Fruit fly (Drosophila melanogaster) whole organism: ENCODE results near the gene CG5254.

ENCODE experiments used
- CG8478 ChIP-seq: fragments of >200 bp; optimal IDR thresholded peaks from 2 replicates; lab custom pipeline; 2018; ENCODE audit warnings: inconsistent platforms
- Dll ChIP-seq: fragments of >200 bp; optimal IDR thresholded peaks from 2 replicates; lab custom pipeline; 2017
- EcR ChIP-seq, 2 experiments: fragments of >200 bp; optimal IDR thresholded peaks; 2 replicates each; lab custom pipeline; 2017; ENCODE audit warnings: missing biosample characterization in 2 of 2, missing genetic modification characterization in 2 of 2, missing genetic modification reagents in 2 of 2
- pan ChIP-seq: fragments of >200 bp; optimal IDR thresholded peaks from 2 replicates; lab custom pipeline; 2017
- psq ChIP-seq: fragments of >200 bp; optimal IDR thresholded peaks from 2 replicates; lab custom pipeline; 2017
- usp ChIP-seq: fragments of >200 bp; optimal IDR thresholded peaks from 2 replicates; lab custom pipeline; 2017; ENCODE audit warnings: missing biosample characterization, missing genetic modification characterization, mixed read lengths

The CG5254 gene

dm6 chrX:775184-775583, 25.0 kb downstream of the CG5254 start:
- TF ChIP-seq pan (lab: Kevin White, UChicago) (no peak), CG8478 (lab: Kevin White, UChicago) (no peak), usp (no peak)

DNA sequence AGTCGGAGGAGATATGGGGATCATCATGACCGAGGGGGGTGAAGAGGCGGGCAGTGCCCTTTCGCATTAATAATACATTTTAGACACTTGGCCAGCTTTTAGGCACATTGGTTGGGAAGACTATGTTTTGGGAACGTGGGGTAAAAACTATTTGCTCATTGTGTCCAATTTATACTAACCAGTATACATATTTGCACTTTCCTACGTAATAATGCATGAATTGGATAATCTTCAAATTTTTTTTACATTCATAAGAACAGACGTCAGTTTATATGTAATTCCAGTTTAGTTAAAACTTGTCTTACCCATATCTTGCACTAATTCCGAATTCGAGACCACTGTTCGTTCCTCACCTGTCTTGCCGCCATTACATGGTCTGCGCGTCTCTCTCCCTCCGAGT, 29.2 kb downstream of the CG5254 start:
- TF ChIP-seq pan (lab: Kevin White, UChicago), result no peak
- TF ChIP-seq EcR (GFP tag; optimal IDR thresholded peaks at IDR 0.05; lab: Kevin White, UChicago), result no peak
- no peak for TF ChIP-seq usp
- TF ChIP-seq Dll, result no peak
- TF ChIP-seq psq (lab: Kevin White, UChicago), result no peak
- TF ChIP-seq CG8478 (lab: Kevin White, UChicago), result no peak

DNA sequence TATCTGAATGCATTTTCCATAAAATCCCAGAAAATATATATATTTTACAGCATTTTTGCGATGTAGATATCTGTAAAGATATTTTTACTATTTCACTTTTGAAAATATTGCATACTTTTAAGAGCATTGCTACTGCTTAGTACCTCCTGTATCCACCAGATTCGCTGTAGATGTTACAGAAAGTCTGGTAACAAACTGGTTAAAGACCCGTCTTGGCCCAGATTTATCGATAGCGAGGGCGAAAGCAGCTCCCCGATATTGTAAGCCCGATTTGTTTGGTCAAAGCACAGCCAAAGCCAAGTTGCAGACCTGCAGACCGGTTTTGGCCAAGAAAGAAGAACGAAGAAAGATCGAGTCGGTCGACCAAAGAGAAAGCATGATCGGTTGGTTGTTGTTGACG, 34.3 kb downstream of the CG5254 start, which contains the start of gene tw:
tw (plus strand) TSS at position 291 of the 400 bp plus-strand sequence.
- TF ChIP-seq CG8478 (lab: Kevin White, UChicago) (no peak), Dll (no peak), EcR (GFP tag; optimal IDR thresholded peaks at IDR 0.05; lab: Kevin White, UChicago) (no peak), usp (no peak), psq (lab: Kevin White, UChicago) (no peak), pan (lab: Kevin White, UChicago) (no peak)

- TF ChIP-seq usp, result no peak
- no peak for TF ChIP-seq Dll
- no peak for TF ChIP-seq pan (lab: Kevin White, UChicago)
- TF ChIP-seq EcR (GFP tag; optimal IDR thresholded peaks at IDR 0.05; lab: Kevin White, UChicago), result no peak
- TF ChIP-seq CG8478 (lab: Kevin White, UChicago), result no peak
- TF ChIP-seq psq (lab: Kevin White, UChicago), result no peak
These were observed 40.0 kb downstream of the CG5254 start, which contains the start of gene CG13360 for dm6 chrX:790039-790597. Gene CG13360, minus strand, starts transcription at chrX:790089.

- TF ChIP-seq usp, result no peak
- no peak for TF ChIP-seq pan (lab: Kevin White, UChicago)
- TF ChIP-seq Dll, result no peak
- no peak for TF ChIP-seq CG8478 (lab: Kevin White, UChicago)
- no peak for TF ChIP-seq psq (lab: Kevin White, UChicago)
- TF ChIP-seq EcR (GFP tag; optimal IDR thresholded peaks at IDR 0.05; lab: Kevin White, UChicago), result no peak
These were observed 42.8 kb downstream of the CG5254 start, which contains the start of gene CG16989 for dm6 chrX:792923-793322. Gene CG16989, plus strand, starts transcription at chrX:793147.

- no peak for TF ChIP-seq Dll
- TF ChIP-seq EcR (GFP tag; optimal IDR thresholded peaks at IDR 0.05; lab: Kevin White, UChicago), result no peak
- no peak for TF ChIP-seq psq (lab: Kevin White, UChicago)
- TF ChIP-seq pan (lab: Kevin White, UChicago), result no peak
- TF ChIP-seq CG8478 (lab: Kevin White, UChicago), result no peak
These were observed 46.3 kb downstream of the CG5254 start for dm6 chrX:796397-796989.

DNA sequence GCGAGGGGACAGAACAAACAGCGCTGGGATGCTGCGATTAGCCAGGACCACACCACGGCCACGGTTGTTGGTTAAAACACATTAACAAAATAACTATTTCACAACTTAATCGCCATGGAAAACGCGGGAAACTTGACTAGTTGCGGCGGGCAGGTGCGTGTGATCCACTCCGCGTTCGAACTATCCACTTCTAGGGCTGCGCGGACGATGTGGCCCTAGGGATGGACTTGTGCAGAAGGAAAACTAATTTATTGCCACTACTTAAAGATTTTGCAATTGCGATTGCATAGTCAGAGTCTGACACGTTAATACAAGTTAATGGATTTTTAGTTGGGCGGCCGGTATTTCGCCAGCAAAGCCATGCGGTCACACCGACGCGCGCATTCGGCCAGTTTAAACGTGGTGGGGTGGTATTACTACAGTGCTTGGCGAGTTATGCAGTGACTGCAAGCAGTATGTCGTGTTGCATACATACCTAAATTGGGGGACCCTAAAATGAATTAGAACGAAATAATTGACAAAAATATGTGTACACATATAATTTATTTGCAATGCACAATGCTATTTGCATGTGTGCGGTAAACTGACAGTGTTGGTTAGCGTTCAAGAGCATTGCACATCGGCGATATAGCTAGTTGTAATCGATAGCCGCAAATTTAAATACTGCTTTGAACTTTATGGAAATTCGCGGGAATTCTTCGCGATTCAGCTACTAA, 51.2 kb downstream of the CG5254 start, which contains the start of gene Rbf:
Rbf (minus strand) TSS at position 323 of the 716 bp plus-strand sequence.
- no peak for TF ChIP-seq CG8478 (lab: Kevin White, UChicago)
- TF ChIP-seq Dll, result no peak
- TF ChIP-seq pan (lab: Kevin White, UChicago), result no peak
- no peak for TF ChIP-seq usp
- no peak for TF ChIP-seq psq (lab: Kevin White, UChicago)
- no peak for TF ChIP-seq EcR (GFP tag; optimal IDR thresholded peaks at IDR 0.05; lab: Kevin White, UChicago)

DNA sequence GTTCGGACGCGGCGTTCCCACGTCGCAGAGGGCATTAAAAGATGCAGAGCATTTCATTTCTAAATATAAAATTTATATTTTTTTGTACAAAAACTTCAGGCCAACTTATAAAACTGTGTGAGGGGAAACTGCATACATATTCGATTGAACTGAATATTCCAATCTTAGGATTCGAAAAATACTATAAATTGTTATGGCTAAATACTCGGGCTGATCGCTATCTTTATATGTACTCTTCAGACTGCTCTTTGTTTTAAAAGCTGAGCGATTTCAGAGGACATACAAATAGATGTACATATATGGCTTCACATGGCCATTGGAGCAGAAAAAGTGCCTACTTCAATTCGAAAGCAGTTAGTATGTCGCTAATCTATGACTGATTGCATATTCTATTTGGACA, 53.2 kb downstream of the CG5254 start, which contains the start of gene CG13359:
CG13359 (minus strand) TSS at position 101 of the 400 bp plus-strand sequence.
- no peak for TF ChIP-seq CG8478 (lab: Kevin White, UChicago)
- TF ChIP-seq psq (lab: Kevin White, UChicago), result no peak
- no peak for TF ChIP-seq EcR (GFP tag; optimal IDR thresholded peaks at IDR 0.05; lab: Kevin White, UChicago)
- TF ChIP-seq pan (lab: Kevin White, UChicago), result no peak
- no peak for TF ChIP-seq Dll
- TF ChIP-seq usp, result no peak

dm6 chrX:804821-805220, 54.7 kb downstream of the CG5254 start, which contains the start of gene CG13358:
Gene CG13358, minus strand, starts transcription at chrX:804921.
- TF ChIP-seq EcR (GFP tag; optimal IDR thresholded peaks at IDR 0.05; lab: Kevin White, UChicago) (no peak), Dll (no peak), pan (lab: Kevin White, UChicago) (no peak), usp (no peak), CG8478 (lab: Kevin White, UChicago) (no peak), psq (lab: Kevin White, UChicago) (no peak)

- no peak for TF ChIP-seq pan (lab: Kevin White, UChicago)
- no peak for TF ChIP-seq usp
- TF ChIP-seq psq (lab: Kevin White, UChicago), result no peak
- no peak for TF ChIP-seq CG8478 (lab: Kevin White, UChicago)
- no peak for TF ChIP-seq Dll
- no peak for TF ChIP-seq EcR (GFP tag; optimal IDR thresholded peaks at IDR 0.05; lab: Kevin White, UChicago)
These were observed 55.8 kb downstream of the CG5254 start, which contains the start of gene Sec22 for dm6 chrX:805907-806306. Gene Sec22, plus strand, starts transcription at chrX:806076.
